Worm (Caenorhabditis elegans): ENCODE measurements around the gene ldh-1.

ce11 chrII:11766472-11766871 lies 42.5 kb downstream of the ldh-1 start, which contains the start of gene F44E5.2:
- TF ChIP-seq ztf-11 (tag; optimal IDR thresholded peaks at IDR 0.05) (no peak), ces-1 (GFP tag; optimal IDR thresholded peaks at IDR 0.05) (no peak), snpc-4 (tag; optimal IDR thresholded peaks at IDR 0.05) (no peak)
